Worm (Caenorhabditis elegans): ENCODE data around the gene ost-1.

The ost-1 gene

ce11 chrIV:1107190-1107589, at the start of gene ost-1:
TSS of gene ost-1 (plus strand) at chrIV:1107396.
- TF ChIP-seq nhr-23 (tag; optimal IDR thresholded peaks at IDR 0.05) (no peak), unc-62 (GFP tag; optimal IDR thresholded peaks at IDR 0.05) (no peak), zag-1 (tag; optimal IDR thresholded peaks at IDR 0.05) (no peak), nhr-77 (tag; optimal IDR thresholded peaks at IDR 0.05) (no peak), lin-39 (tag; optimal IDR thresholded peaks at IDR 0.05) (peak; percentile 69), nhr-76 (tag; optimal IDR thresholded peaks at IDR 0.05) (no peak), ama-1 (optimal IDR thresholded peaks at IDR 0.05) (peak; percentile 29)

- TF ChIP-seq nfya-1 (tag; optimal IDR thresholded peaks at IDR 0.05; ENCODE audit: insufficient read depth) (no peak), aly-2 (tag; optimal IDR thresholded peaks at IDR 0.05) (no peak), nhr-237 (tag; optimal IDR thresholded peaks at IDR 0.05) (no peak), lin-39 (tag; optimal IDR thresholded peaks at IDR 0.05) (no peak), nhr-77 (tag; optimal IDR thresholded peaks at IDR 0.05) (no peak), mml-1 (tag; optimal IDR thresholded peaks at IDR 0.05) (no peak), zag-1 (tag; optimal IDR thresholded peaks at IDR 0.05) (no peak), unc-39 (tag; optimal IDR thresholded peaks at IDR 0.05) (no peak), mdl-1 (tag; optimal IDR thresholded peaks at IDR 0.05) (no peak), nhr-67 (tag; optimal IDR thresholded peaks at IDR 0.05) (no peak), unc-62 (GFP tag; optimal IDR thresholded peaks at IDR 0.05) (no peak), ZK546.5 (tag; optimal IDR thresholded peaks at IDR 0.05) (no peak), ztf-4 (tag; optimal IDR thresholded peaks at IDR 0.05) (no peak), lin-15B (tag; optimal IDR thresholded peaks at IDR 0.05) (no peak), hmg-11 (tag; optimal IDR thresholded peaks at IDR 0.05) (no peak), nhr-11 (tag; optimal IDR thresholded peaks at IDR 0.05) (no peak), nhr-23 (tag; optimal IDR thresholded peaks at IDR 0.05) (no peak)
Observed at ce11 chrIV:1058504-1058903, 48.7 kb upstream of the ost-1 start.

- TF ChIP-seq egl-5 (tag; optimal IDR thresholded peaks at IDR 0.05), result no peak
- TF ChIP-seq zag-1 (tag; optimal IDR thresholded peaks at IDR 0.05), result no peak
- no peak for TF ChIP-seq nhr-237 (tag; optimal IDR thresholded peaks at IDR 0.05)
- TF ChIP-seq elt-2 (tag; optimal IDR thresholded peaks at IDR 0.05), result no peak
- no peak for TF ChIP-seq nhr-23 (tag; optimal IDR thresholded peaks at IDR 0.05)
- TF ChIP-seq nhr-28 (tag; optimal IDR thresholded peaks at IDR 0.05), result no peak
- TF ChIP-seq lsy-12 (tag; optimal IDR thresholded peaks at IDR 0.05), result no peak
- no peak for TF ChIP-seq fos-1 (tag; optimal IDR thresholded peaks at IDR 0.05)
- TF ChIP-seq ztf-11 (tag; optimal IDR thresholded peaks at IDR 0.05), result no peak
- TF ChIP-seq skn-1 (tag; optimal IDR thresholded peaks at IDR 0.05), result no peak
- no peak for TF ChIP-seq nhr-67 (tag; optimal IDR thresholded peaks at IDR 0.05)
- no peak for TF ChIP-seq eor-1 (tag; optimal IDR thresholded peaks at IDR 0.05)
- no peak for TF ChIP-seq ceh-9 (tag; optimal IDR thresholded peaks at IDR 0.05)
Observed at ce11 chrIV:1063058-1063457, 44.1 kb upstream of the ost-1 start.

DNA sequence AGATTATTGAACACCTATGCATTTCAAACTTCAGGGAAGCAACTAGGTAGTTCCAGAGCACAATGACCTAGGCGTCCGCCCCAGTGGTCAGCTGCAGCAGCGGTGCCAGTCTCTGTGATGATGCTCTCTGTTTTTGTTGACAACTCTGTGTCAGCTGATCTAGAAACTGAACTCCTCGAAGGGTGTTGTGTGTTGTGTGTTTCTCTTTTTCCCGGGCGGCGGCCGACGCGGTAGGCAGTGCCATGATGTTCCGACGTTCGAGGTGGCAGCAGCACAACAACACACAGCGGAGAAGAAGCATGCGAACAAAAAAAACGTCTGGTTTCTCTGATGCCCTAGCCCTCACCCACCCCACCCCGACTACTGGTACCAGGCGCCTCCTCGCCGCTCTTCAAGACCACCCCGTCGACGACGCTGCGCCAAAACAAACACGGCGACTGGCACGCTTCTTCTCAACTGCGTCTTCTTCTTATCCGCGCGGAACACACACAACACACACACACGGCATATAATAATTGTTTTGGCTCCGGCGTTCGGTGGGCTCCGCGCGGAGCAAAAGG, 42.8 kb upstream of the ost-1 start:
- TF ChIP-seq nhr-25 (tag; optimal IDR thresholded peaks at IDR 0.05), result no peak
- peak; percentile 48 for TF ChIP-seq lin-39 (tag; optimal IDR thresholded peaks at IDR 0.05)
- TF ChIP-seq nhr-43 (tag; optimal IDR thresholded peaks at IDR 0.05; ENCODE audit: poor library complexity, severe bottlenecking), result no peak
- no peak for TF ChIP-seq ceh-28 (tag; optimal IDR thresholded peaks at IDR 0.05)
- peak; percentile 59 for TF ChIP-seq pha-4 (tag; optimal IDR thresholded peaks at IDR 0.05)
- TF ChIP-seq ama-1 (optimal IDR thresholded peaks at IDR 0.05), result peak; percentile 12
- TF ChIP-seq ztf-11 (tag; optimal IDR thresholded peaks at IDR 0.05), result no peak
- no peak for TF ChIP-seq aly-2 (tag; optimal IDR thresholded peaks at IDR 0.05)
- TF ChIP-seq snpc-4 (tag; optimal IDR thresholded peaks at IDR 0.05), result peak; percentile 51
- TF ChIP-seq hmg-11 (tag; optimal IDR thresholded peaks at IDR 0.05), result peak; percentile 40

DNA sequence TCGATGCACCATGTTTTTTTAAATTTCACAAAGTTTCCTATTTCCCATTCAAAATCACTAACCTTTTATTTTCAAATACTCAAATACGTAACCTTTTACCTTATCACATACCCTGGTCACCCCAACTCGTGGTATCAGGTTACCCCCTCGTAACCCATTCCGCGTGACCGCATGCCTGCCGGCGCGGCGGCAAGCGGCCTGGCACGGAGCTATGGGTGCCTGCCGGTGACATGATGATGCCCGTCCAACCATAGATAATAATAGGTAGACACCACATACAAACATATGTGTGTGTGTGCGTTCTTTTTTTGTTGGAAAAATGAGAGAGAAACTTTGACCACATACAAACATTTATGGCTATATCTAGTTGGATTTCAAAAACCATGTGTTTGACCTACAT, 41.6 kb upstream of the ost-1 start:
- no peak for TF ChIP-seq elt-1 (tag; optimal IDR thresholded peaks at IDR 0.05)
- TF ChIP-seq nhr-67 (tag; optimal IDR thresholded peaks at IDR 0.05), result no peak
- no peak for TF ChIP-seq lsy-12 (tag; optimal IDR thresholded peaks at IDR 0.05)
- TF ChIP-seq nhr-43 (tag; optimal IDR thresholded peaks at IDR 0.05; ENCODE audit: poor library complexity, severe bottlenecking), result no peak
- TF ChIP-seq fos-1 (tag; optimal IDR thresholded peaks at IDR 0.05), result peak; percentile 22
- TF ChIP-seq skn-1 (tag; optimal IDR thresholded peaks at IDR 0.05), result no peak
- TF ChIP-seq pha-4 (tag; optimal IDR thresholded peaks at IDR 0.05), result peak; percentile 38
- no peak for TF ChIP-seq daf-12 (tag; optimal IDR thresholded peaks at IDR 0.05)
- TF ChIP-seq lin-15B (tag; optimal IDR thresholded peaks at IDR 0.05), result no peak
- no peak for TF ChIP-seq pqm-1 (tag; optimal IDR thresholded peaks at IDR 0.05)
- TF ChIP-seq ama-1 (optimal IDR thresholded peaks at IDR 0.05), result no peak
- TF ChIP-seq sea-2 (GFP tag; optimal IDR thresholded peaks at IDR 0.05), result no peak
- no peak for TF ChIP-seq ceh-16 (tag; optimal IDR thresholded peaks at IDR 0.05)
- TF ChIP-seq unc-39 (tag; optimal IDR thresholded peaks at IDR 0.05), result no peak
- TF ChIP-seq nhr-76 (tag; optimal IDR thresholded peaks at IDR 0.05), result no peak
- peak; percentile 3 for TF ChIP-seq lin-39 (tag; optimal IDR thresholded peaks at IDR 0.05)
- TF ChIP-seq ztf-4 (tag; optimal IDR thresholded peaks at IDR 0.05), result no peak
- no peak for TF ChIP-seq mml-1 (tag; optimal IDR thresholded peaks at IDR 0.05)
- TF ChIP-seq unc-62 (GFP tag; optimal IDR thresholded peaks at IDR 0.05), result no peak

Data from whole organism, L3 larva.